Fruit fly (Drosophila melanogaster): ENCODE measurements around the gene CG15357.

The CG15357 gene

dm6 chr2L:1973957-1974356 lies 28.4 kb upstream of the CG15357 start, which contains the start of gene Der-1 (continued):
- TF ChIP-seq NK7.1 (GFP tag; optimal IDR thresholded peaks at IDR 0.05) (no peak), exex (tag; optimal IDR thresholded peaks at IDR 0.05) (no peak), CG7357 (GFP tag; IDR thresholded peaks at IDR 0.05) (no peak)

dm6 chr2L:1972450-1973119 lies 27.1 kb upstream of the CG15357 start:
- TF ChIP-seq CG7357 (GFP tag; IDR thresholded peaks at IDR 0.05) (no peak), CG14050 (GFP tag; IDR thresholded peaks at IDR 0.05) (no peak), CG12236 (GFP tag; optimal IDR thresholded peaks at IDR 0.05) (no peak), CG17612 (GFP tag; IDR thresholded peaks at IDR 0.05) (no peak), z (GFP tag; IDR thresholded peaks at IDR 0.05) (peak; percentile 82), amos (GFP tag; IDR thresholded peaks at IDR 0.05; ENCODE audit: partially characterized antibody) (peak; percentile 32; the same call in 1 of the 2 replicates), Pdp1 (GFP tag; optimal IDR thresholded peaks at IDR 0.05) (no peak), CG3407 (GFP tag; optimal IDR thresholded peaks at IDR 0.05) (no peak), Dip2 (GFP tag; IDR thresholded peaks at IDR 0.05) (no peak), CG9797 (GFP tag; optimal IDR thresholded peaks at IDR 0.05) (no peak), al (GFP tag; IDR thresholded peaks at IDR 0.05) (no peak), bcd (GFP tag; optimal IDR thresholded peaks at IDR 0.05) (no peak), pnt (GFP tag; optimal IDR thresholded peaks at IDR 0.05) (no peak), HLH3B (GFP tag; IDR thresholded peaks at IDR 0.05) (0 out of 2 replicates have a peak, but pooled peaks have one; percentile 11), CrebB (tag; optimal IDR thresholded peaks at IDR 0.05) (no peak), en (GFP tag; optimal IDR thresholded peaks at IDR 0.05) (no peak), da (GFP tag; optimal IDR thresholded peaks at IDR 0.05) (no peak), lilli (GFP tag; optimal IDR thresholded peaks at IDR 0.05) (no peak), CG3726 (GFP tag; IDR thresholded peaks at IDR 0.05) (no peak), Sry-δ (GFP tag; optimal IDR thresholded peaks at IDR 0.05) (no peak), maf-S (GFP tag; optimal IDR thresholded peaks at IDR 0.05) (no peak), CG15696 (tag; optimal IDR thresholded peaks at IDR 0.05) (peak; percentile 22), CG17361 (GFP tag; IDR thresholded peaks at IDR 0.05) (no peak), chinmo (GFP tag; IDR thresholded peaks at IDR 0.05; ENCODE audit: partially characterized antibody) (peak; percentile 93; the same call in 3 of the 4 replicates), bsh (GFP tag; optimal IDR thresholded peaks at IDR 0.05) (no peak), MBD-R2 (GFP tag; IDR thresholded peaks at IDR 0.05) (peak; percentile 18; the same call in 1 of the 2 replicates), Jarid2 (GFP tag; optimal IDR thresholded peaks at IDR 0.05) (peak; percentile 35), CG34224 (GFP tag; IDR thresholded peaks at IDR 0.05; ENCODE audit: partially characterized antibody) (no peak), CG3281 (GFP tag; optimal IDR thresholded peaks at IDR 0.05) (no peak), Dp (GFP tag; optimal IDR thresholded peaks at IDR 0.05) (no peak), scrt (GFP tag; optimal IDR thresholded peaks at IDR 0.05) (peak; percentile 82), exex (tag; optimal IDR thresholded peaks at IDR 0.05) (no peak), hb (GFP tag; IDR thresholded peaks at IDR 0.05; ENCODE audit: partially characterized antibody) (no peak), BEAF-32 (GFP tag; optimal IDR thresholded peaks at IDR 0.05) (no peak), CG14014 (GFP tag; IDR thresholded peaks at IDR 0.05) (no peak), lola (GFP tag; optimal IDR thresholded peaks at IDR 0.05) (no peak), kni (GFP tag; optimal IDR thresholded peaks at IDR 0.05) (peak; percentile 42), CG4282 (GFP tag; optimal IDR thresholded peaks at IDR 0.05) (no peak), sug (tag; optimal IDR thresholded peaks at IDR 0.05) (no peak), CG17385 (GFP tag; optimal IDR thresholded peaks at IDR 0.05) (no peak), CG11247 (GFP tag; IDR thresholded peaks at IDR 0.05) (no peak), CG15269 (tag; optimal IDR thresholded peaks at IDR 0.05) (no peak), CG12219 (GFP tag; optimal IDR thresholded peaks at IDR 0.05) (no peak), Xbp1 (GFP tag; optimal IDR thresholded peaks at IDR 0.05) (no peak), peb (GFP tag; IDR thresholded peaks at IDR 0.05) (no peak), CTCF (GFP tag; optimal IDR thresholded peaks at IDR 0.05) (no peak), CG2202 (tag; optimal IDR thresholded peaks at IDR 0.05) (no peak)
